Worm (Caenorhabditis elegans): ENCODE results near the gene gpa-13.

DNA sequence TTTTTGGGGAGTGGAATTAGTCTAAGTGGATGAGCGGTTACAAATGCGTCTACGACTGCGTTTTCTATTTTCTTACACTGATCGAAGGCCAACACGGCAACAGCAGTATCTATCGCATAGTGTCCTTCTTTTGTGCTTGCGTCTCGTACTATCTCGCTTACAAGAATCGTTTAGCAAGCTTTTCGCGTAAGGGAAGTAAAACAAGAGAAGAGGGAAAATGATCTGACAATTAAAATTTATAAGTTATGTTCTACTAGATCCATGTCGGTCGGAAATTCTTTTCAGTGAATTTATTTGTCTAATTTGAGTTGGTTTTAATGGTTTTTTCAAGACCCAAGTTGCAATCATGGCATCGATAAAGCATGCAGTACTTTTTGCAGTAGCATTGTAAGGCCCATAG lies 32.3 kb upstream of the gpa-13 start, which contains the start of gene fkb-4:
- no peak for TF ChIP-seq W03F9.2 (tag; optimal IDR thresholded peaks at IDR 0.05)
- TF ChIP-seq him-1 (tag; optimal IDR thresholded peaks at IDR 0.05): no peak
- TF ChIP-seq dao-5 (tag; optimal IDR thresholded peaks at IDR 0.05): no peak

Data from whole organism, L4/young adult.